Worm (Caenorhabditis elegans) whole organism, young adult: ENCODE measurements around the gene Y61B8B.3.
"Not testable (repeated sequence)": the region's sequence is repeated elsewhere in the genome, so short reads cannot be mapped to it uniquely, and the experiment has no call there.

ENCODE experiments used
- B0261.1 ChIP-seq: sonication (generic microtip); optimal IDR thresholded peaks from 2 replicates; lab custom pipeline; 2016; ENCODE audit warnings: mild to moderate bottlenecking, missing genetic modification characterization, moderate library complexity, missing compliant biosample characterization
- B0336.3 ChIP-seq: fragments of 200-800 bp; sonication (Bioruptor generic); IDR thresholded peaks from 2 replicates; pipeline ENCODE4 v1.3.6; 2022; ENCODE audit warnings: missing genetic modification characterization, missing compliant biosample characterization
- C06A6.2 ChIP-seq: fragments of 200-800 bp; sonication (Bioruptor generic); conservative IDR thresholded peaks from 2 replicates; pipeline ENCODE4 v1.3.6; 2022; ENCODE audit warnings: missing genetic modification characterization, missing compliant biosample characterization
- F10E7.11 ChIP-seq: sonication (generic microtip); optimal IDR thresholded peaks from 2 replicates; lab custom pipeline; 2017; ENCODE audit warnings: mild to moderate bottlenecking, missing genetic modification characterization, moderate library complexity, missing compliant biosample characterization
- F57C9.4 ChIP-seq: sonication (generic microtip); optimal IDR thresholded peaks from 2 replicates; lab custom pipeline; 2017; ENCODE audit warnings: mild to moderate bottlenecking, missing genetic modification characterization, missing compliant biosample characterization
- Y95B8A.8 ChIP-seq: fragments of 200-800 bp; sonication (Bioruptor generic); IDR thresholded peaks from 2 replicates; pipeline ENCODE4 v1.3.6; 2022; ENCODE audit warnings: missing genetic modification reagents, missing genetic modification characterization, missing compliant biosample characterization
- bed-1 ChIP-seq: fragments of 200-800 bp; sonication (Bioruptor generic); IDR thresholded peaks from 2 replicates; pipeline ENCODE4 v1.3.6; 2022; ENCODE audit warnings: missing genetic modification reagents, missing genetic modification characterization, missing compliant biosample characterization
- bed-2 ChIP-seq: fragments of 200-800 bp; sonication (Bioruptor generic); IDR thresholded peaks from 2 replicates; pipeline ENCODE4 v1.3.6; 2022; ENCODE audit warnings: missing genetic modification reagents, missing genetic modification characterization, missing compliant biosample characterization
- ceh-79 ChIP-seq: sonication (generic microtip); optimal IDR thresholded peaks from 2 replicates; lab custom pipeline; 2017; ENCODE audit warnings: mild to moderate bottlenecking, missing genetic modification characterization, missing compliant biosample characterization
- ceh-91 ChIP-seq: fragments of 200-800 bp; sonication (Bioruptor generic); IDR thresholded peaks from 2 replicates; pipeline ENCODE4 v1.3.6; 2022; ENCODE audit warnings: missing genetic modification reagents, missing genetic modification characterization, missing compliant biosample characterization
- chd-7 ChIP-seq: sonication (generic microtip); optimal IDR thresholded peaks from 2 replicates; lab custom pipeline; 2016; ENCODE audit warnings: mild to moderate bottlenecking, missing genetic modification characterization, moderate library complexity, missing compliant biosample characterization
- dpl-1 ChIP-seq: fragments of 150-350 bp; optimal IDR thresholded peaks from 2 replicates; lab custom pipeline; 2014; ENCODE audit warnings: missing biosample characterization, missing genetic modification reagents, missing genetic modification characterization
- egl-18 ChIP-seq: fragments of 200-800 bp; sonication (Bioruptor generic); IDR thresholded peaks from 2 replicates; pipeline ENCODE4 v1.3.6; 2022; ENCODE audit warnings: missing genetic modification reagents, missing genetic modification characterization, missing compliant biosample characterization
- egl-44 ChIP-seq: fragments of 200-800 bp; sonication (Bioruptor generic); IDR thresholded peaks from 2 replicates; pipeline ENCODE4 v1.3.6; 2022; ENCODE audit warnings: missing genetic modification reagents, missing genetic modification characterization, missing compliant biosample characterization
- fkh-3 ChIP-seq: sonication (generic microtip); optimal IDR thresholded peaks from 2 replicates; lab custom pipeline; 2016; ENCODE audit warnings: mild to moderate bottlenecking, missing genetic modification characterization, missing compliant biosample characterization
- gei-17 ChIP-seq: fragments of 200-800 bp; sonication (Bioruptor generic); optimal IDR thresholded peaks from 2 replicates; lab custom pipeline; 2018; ENCODE audit warnings: mild to moderate bottlenecking, missing genetic modification characterization, missing compliant biosample characterization
- hlh-12 ChIP-seq: sonication (generic microtip); optimal IDR thresholded peaks from 2 replicates; lab custom pipeline; 2016; ENCODE audit warnings: missing genetic modification characterization, missing compliant biosample characterization
- hmg-1.2 ChIP-seq: fragments of 200-800 bp; sonication (Bioruptor generic); IDR thresholded peaks from 2 replicates; pipeline ENCODE4 v1.3.6; 2022; ENCODE audit warnings: missing genetic modification reagents, missing genetic modification characterization, missing compliant biosample characterization
- lin-40 ChIP-seq: sonication (generic microtip); optimal IDR thresholded peaks from 2 replicates; lab custom pipeline; 2016; ENCODE audit warnings: missing genetic modification characterization, mild to moderate bottlenecking, missing compliant biosample characterization, missing genotype, missing genetic modification reagents
- madf-6 ChIP-seq: fragments of 200-800 bp; sonication (Bioruptor generic); IDR thresholded peaks from 2 replicates; pipeline ENCODE4 v1.3.6; 2022; ENCODE audit warnings: missing genetic modification reagents, missing genetic modification characterization, missing compliant biosample characterization
- nfya-2 ChIP-seq: fragments of 200-800 bp; sonication (Bioruptor generic); IDR thresholded peaks from 2 replicates; pipeline ENCODE4 v1.3.6; 2022; ENCODE audit warnings: missing genetic modification reagents, missing genetic modification characterization, missing compliant biosample characterization
- nhr-27 ChIP-seq: fragments of 200-800 bp; sonication (Bioruptor generic); optimal IDR thresholded peaks from 2 replicates; lab custom pipeline; 2018; ENCODE audit warnings: mild to moderate bottlenecking, missing genetic modification characterization, moderate library complexity, missing compliant biosample characterization
- nhr-80 ChIP-seq: sonication (generic microtip); optimal IDR thresholded peaks from 2 replicates; lab custom pipeline; 2016; ENCODE audit warnings: missing genetic modification characterization, missing compliant biosample characterization
- rcor-1 ChIP-seq: fragments of 200-800 bp; sonication (Bioruptor generic); IDR thresholded peaks from 2 replicates; pipeline ENCODE4 v1.3.6; 2022; ENCODE audit warnings: missing genetic modification reagents, missing genetic modification characterization, missing compliant biosample characterization
- rpc-1 ChIP-seq, 2 experiments: fragments of 150-350 bp in 1 of 2; sonication (generic microtip) in 1 of 2; optimal IDR thresholded peaks; 2 replicates each; lab custom pipeline; 2014 to 2018; ENCODE audit warnings: missing biosample characterization in 1 of 2, missing genetic modification characterization in 1 of 2, missing genetic modification reagents in 1 of 2, missing genotype in 1 of 2
- sdz-38 ChIP-seq: sonication (generic microtip); optimal IDR thresholded peaks from 2 replicates; lab custom pipeline; 2016; ENCODE audit warnings: missing genotype, missing genetic modification characterization, missing compliant biosample characterization
- sea-2 ChIP-seq: fragments of 200-800 bp; sonication (Bioruptor generic); IDR thresholded peaks from 2 replicates; pipeline ENCODE4 v1.3.6; 2022; ENCODE audit warnings: missing genetic modification characterization, missing compliant biosample characterization
- snpc-1.1 ChIP-seq: sonication (generic microtip); optimal IDR thresholded peaks from 2 replicates; lab custom pipeline; 2017; ENCODE audit warnings: missing genetic modification characterization, mild to moderate bottlenecking, missing compliant biosample characterization, antibody characterized with exemption, moderate library complexity, missing genotype, missing genetic modification reagents; ENCODE audit not compliant: insufficient read depth
- tbp1 ChIP-seq: fragments of 200-800 bp; sonication (Bioruptor generic); optimal IDR thresholded peaks from 2 replicates; lab custom pipeline; 2018; ENCODE audit warnings: mild to moderate bottlenecking, missing genetic modification characterization, missing compliant biosample characterization
- xnd-1 ChIP-seq: sonication (generic microtip); optimal IDR thresholded peaks from 2 replicates; lab custom pipeline; 2016; ENCODE audit warnings: missing genotype, missing genetic modification reagents, missing genetic modification characterization, missing compliant biosample characterization

Y61B8B.3 gene

ce11 chrV:17284159-17284558 is 28.1 kb downstream of the Y61B8B.3 start:
- no peak for TF ChIP-seq ceh-91 (GFP tag; lab: Robert Waterston, UW)
- no peak for TF ChIP-seq ceh-79 (tag; lab: Kevin White, UChicago)
- no peak for TF ChIP-seq egl-18 (GFP tag; lab: Robert Waterston, UW)
- TF ChIP-seq bed-2 (GFP tag; lab: Robert Waterston, UW) = no peak
- no peak for TF ChIP-seq dpl-1 (GFP tag; lab: Kevin White, UChicago)
- TF ChIP-seq F10E7.11 (tag; lab: Kevin White, UChicago) = no peak
- TF ChIP-seq nhr-80 = no peak
- no peak for TF ChIP-seq rpc-1 (optimal IDR thresholded peaks at IDR 0.05; lab: Kevin White, UChicago)
- no peak for TF ChIP-seq rpc-1 (tag; optimal IDR thresholded peaks at IDR 0.05; lab: Kevin White, UChicago)
- TF ChIP-seq snpc-1.1 (tag; lab: Kevin White, UChicago) = no peak
- no peak for TF ChIP-seq bed-1 (GFP tag; lab: Robert Waterston, UW)
- no peak for TF ChIP-seq hlh-12 (tag; lab: Kevin White, UChicago)

ce11 chrV:17273249-17273648 is 39.0 kb downstream of the Y61B8B.3 start, which contains the start of gene K10G4.10:
Gene K10G4.10 (plus strand): TSS chrV:17273549.
- TF ChIP-seq B0336.3 = no peak
- no peak for TF ChIP-seq madf-6
- no peak for TF ChIP-seq egl-44 (GFP tag; lab: Robert Waterston, UW)
- no peak for TF ChIP-seq xnd-1
- TF ChIP-seq sea-2 (GFP tag; lab: Robert Waterston, UW) = no peak
- TF ChIP-seq egl-18 (GFP tag; lab: Robert Waterston, UW) = no peak
- no peak for TF ChIP-seq B0261.1
- TF ChIP-seq nfya-2 (GFP tag; lab: Robert Waterston, UW) = no peak
- no peak for TF ChIP-seq C06A6.2 (GFP tag; lab: Robert Waterston, UW)
- TF ChIP-seq Y95B8A.8 (GFP tag; lab: Robert Waterston, UW) = no peak
- no peak for TF ChIP-seq F57C9.4
- TF ChIP-seq, all 124 proteins: peak for 0

ce11 chrV:17272112-17272511 is 40.2 kb downstream of the Y61B8B.3 start:
- TF ChIP-seq hmg-1.2 (GFP tag; lab: Robert Waterston, UW) = no peak
- no peak for TF ChIP-seq nhr-27 (tag; lab: Kevin White, UChicago)
- no peak for TF ChIP-seq chd-7
- no peak for TF ChIP-seq lin-40 (tag; lab: Kevin White, UChicago)
- TF ChIP-seq gei-17 (GFP tag; lab: Kevin White, UChicago) = no peak
- TF ChIP-seq sdz-38 = no peak
- TF ChIP-seq, all 124 proteins: peak for 0

ce11 chrV:17264855-17265254 is 47.4 kb downstream of the Y61B8B.3 start, which contains the start of gene K10G4.3:
Gene K10G4.3 (minus strand): TSS chrV:17264955.
- not testable (repeated sequence) for TF ChIP-seq fkh-3 (tag; lab: Kevin White, UChicago); tbp1 (GFP tag; lab: Kevin White, UChicago); rcor-1 (GFP tag; lab: Robert Waterston, UW)
